Worm (Caenorhabditis elegans): Measurements from ENCODE around the gene srh-214.

The srh-214 gene

DNA sequence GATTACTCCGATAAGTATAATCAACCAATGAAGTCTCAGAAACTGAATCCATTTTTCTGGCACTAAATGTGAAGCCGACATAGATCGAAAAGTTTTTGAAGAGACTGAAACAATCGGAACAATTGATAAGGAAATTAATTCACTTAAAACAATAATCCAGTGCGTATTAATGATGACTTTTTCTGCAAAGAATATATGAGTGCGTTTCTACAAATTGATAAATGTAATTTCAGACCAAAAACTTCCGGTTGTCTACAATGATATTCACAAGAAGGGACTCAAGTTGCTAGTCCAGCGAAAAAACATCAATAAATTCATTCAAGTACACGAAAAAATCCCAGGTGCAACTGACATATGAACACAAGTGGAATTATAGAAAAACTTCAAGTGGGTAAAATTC is 40.2 kb upstream of the srh-214 start, which contains the start of gene clec-33:
TSS of gene clec-33 (minus strand) at position 101 of the 400 bp plus-strand sequence.
- no peak for TF ChIP-seq unc-62 (GFP tag; optimal IDR thresholded peaks at IDR 0.05)
- TF ChIP-seq mdl-1 (tag; optimal IDR thresholded peaks at IDR 0.05): no peak
- TF ChIP-seq nhr-43 (tag; optimal IDR thresholded peaks at IDR 0.05; ENCODE audit: poor library complexity, severe bottlenecking): no peak
- TF ChIP-seq ceh-16 (tag; optimal IDR thresholded peaks at IDR 0.05): no peak
- no peak for TF ChIP-seq fos-1 (tag; optimal IDR thresholded peaks at IDR 0.05)

DNA sequence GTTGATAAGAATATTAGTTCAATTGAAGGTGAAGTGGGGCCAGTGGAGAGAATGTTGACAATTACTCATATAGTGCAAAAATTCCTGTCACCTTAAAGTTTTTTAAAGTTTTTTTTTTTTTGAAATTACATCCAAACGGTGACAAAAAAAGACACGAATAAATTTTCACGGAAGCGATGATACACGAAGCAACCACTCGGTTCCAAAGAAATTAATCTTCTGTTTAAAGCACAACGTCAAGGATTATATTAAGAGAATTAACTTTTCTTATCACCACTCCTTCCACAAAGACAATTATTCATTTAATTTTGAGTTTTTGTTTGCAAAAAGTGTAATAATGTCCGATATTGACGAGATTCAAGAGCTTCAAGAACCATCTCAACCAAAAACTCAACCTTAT is 35.8 kb upstream of the srh-214 start, which contains the start of gene clec-28:
TSS of gene clec-28 (plus strand) at position 301 of the 400 bp plus-strand sequence.
- no peak for TF ChIP-seq egl-27 (tag; optimal IDR thresholded peaks at IDR 0.05)
- no peak for TF ChIP-seq ceh-82 (tag; optimal IDR thresholded peaks at IDR 0.05)
- TF ChIP-seq R02D3.7 (tag; optimal IDR thresholded peaks at IDR 0.05): no peak
- TF ChIP-seq pha-4 (tag; optimal IDR thresholded peaks at IDR 0.05): no peak
- no peak for TF ChIP-seq nhr-25 (tag; optimal IDR thresholded peaks at IDR 0.05)
- no peak for TF ChIP-seq nhr-76 (tag; optimal IDR thresholded peaks at IDR 0.05)
- TF ChIP-seq elt-2 (tag; optimal IDR thresholded peaks at IDR 0.05): no peak
- no peak for TF ChIP-seq lsy-12 (tag; optimal IDR thresholded peaks at IDR 0.05)
- no peak for TF ChIP-seq nhr-23 (tag; optimal IDR thresholded peaks at IDR 0.05)
- no peak for TF ChIP-seq pqm-1 (tag; optimal IDR thresholded peaks at IDR 0.05)
- TF ChIP-seq nhr-237 (tag; optimal IDR thresholded peaks at IDR 0.05): no peak
- no peak for TF ChIP-seq ceh-28 (tag; optimal IDR thresholded peaks at IDR 0.05)
- no peak for TF ChIP-seq mml-1 (tag; optimal IDR thresholded peaks at IDR 0.05)
- TF ChIP-seq aly-2 (tag; optimal IDR thresholded peaks at IDR 0.05): no peak
- TF ChIP-seq nhr-67 (tag; optimal IDR thresholded peaks at IDR 0.05): no peak
- no peak for TF ChIP-seq mdl-1 (tag; optimal IDR thresholded peaks at IDR 0.05)
- no peak for TF ChIP-seq skn-1 (tag; optimal IDR thresholded peaks at IDR 0.05)
- no peak for TF ChIP-seq egl-5 (tag; optimal IDR thresholded peaks at IDR 0.05)
- TF ChIP-seq zag-1 (tag; optimal IDR thresholded peaks at IDR 0.05): no peak

DNA sequence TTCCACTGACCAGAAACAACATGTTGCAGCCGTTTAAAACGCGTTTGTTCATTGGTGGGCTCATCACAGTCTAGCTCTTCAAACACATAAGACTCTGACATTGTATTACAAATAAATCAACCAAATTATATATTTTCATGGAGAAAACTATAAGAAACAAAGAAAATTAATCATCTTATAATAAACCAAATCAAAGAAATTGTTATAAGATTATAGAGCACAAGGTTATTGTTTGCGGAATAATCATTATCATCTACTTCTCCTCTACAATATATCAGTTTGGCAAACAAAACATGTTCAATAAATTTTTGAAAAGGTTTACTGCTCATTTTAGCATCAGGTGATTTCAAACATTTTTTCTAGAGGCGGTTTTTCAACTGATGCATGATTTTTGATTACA is 32.2 kb upstream of the srh-214 start, which contains the start of the genes clec-32 and clec-24:
TSS of gene clec-32 (minus strand) at position 101 of the 400 bp plus-strand sequence.
TSS of gene clec-24 (plus strand) at position 294 of the 400 bp plus-strand sequence.
- TF ChIP-seq skn-1 (tag; optimal IDR thresholded peaks at IDR 0.05) (no peak), aly-2 (tag; optimal IDR thresholded peaks at IDR 0.05) (no peak), mml-1 (tag; optimal IDR thresholded peaks at IDR 0.05) (no peak), elt-1 (tag; optimal IDR thresholded peaks at IDR 0.05) (no peak), unc-62 (GFP tag; optimal IDR thresholded peaks at IDR 0.05) (no peak), eor-1 (tag; optimal IDR thresholded peaks at IDR 0.05) (no peak), fkh-10 (GFP tag; optimal IDR thresholded peaks at IDR 0.05) (no peak), ztf-4 (tag; optimal IDR thresholded peaks at IDR 0.05) (no peak), ceh-28 (tag; optimal IDR thresholded peaks at IDR 0.05) (no peak), ZK546.5 (tag; optimal IDR thresholded peaks at IDR 0.05) (no peak)

DNA sequence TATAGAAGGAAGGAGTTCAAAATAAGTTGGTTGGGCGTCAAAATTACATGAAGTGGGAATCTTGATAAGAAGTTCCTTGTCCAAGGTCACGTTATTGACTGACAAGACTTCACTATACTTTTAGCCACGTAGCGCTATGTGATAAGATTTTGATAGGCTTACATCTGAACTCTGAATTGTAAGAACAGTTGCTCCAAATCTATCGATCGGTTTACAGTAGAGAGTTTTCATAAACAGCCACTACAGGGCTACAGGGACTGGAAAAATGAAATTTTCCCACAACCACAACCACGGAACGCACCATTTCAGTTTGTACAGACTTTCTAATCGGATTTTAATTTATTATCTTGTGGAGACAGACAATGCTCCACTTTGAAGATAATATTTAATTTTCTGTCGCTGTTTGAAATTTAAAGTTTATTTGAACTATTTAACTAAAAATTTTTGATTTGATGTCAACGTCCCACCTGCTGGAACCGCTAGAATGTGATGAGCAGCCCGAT is 28.5 kb upstream of the srh-214 start, which contains the start of the genes clec-31 and clec-22:
TSS of gene clec-31 (minus strand) at position 101 of the 503 bp plus-strand sequence.
TSS of gene clec-22 (plus strand) at position 453 of the 503 bp plus-strand sequence.
- TF ChIP-seq nhr-12 (tag; optimal IDR thresholded peaks at IDR 0.05) (no peak), nhr-43 (tag; optimal IDR thresholded peaks at IDR 0.05; ENCODE audit: poor library complexity, severe bottlenecking) (no peak), snpc-4 (tag; optimal IDR thresholded peaks at IDR 0.05) (no peak), fkh-2 (tag; optimal IDR thresholded peaks at IDR 0.05) (no peak), nhr-237 (tag; optimal IDR thresholded peaks at IDR 0.05) (no peak), lin-15B (tag; optimal IDR thresholded peaks at IDR 0.05) (no peak), mdl-1 (tag; optimal IDR thresholded peaks at IDR 0.05) (no peak), ceh-16 (tag; optimal IDR thresholded peaks at IDR 0.05) (no peak), eor-1 (tag; optimal IDR thresholded peaks at IDR 0.05) (no peak), nhr-23 (tag; optimal IDR thresholded peaks at IDR 0.05) (no peak)

DNA sequence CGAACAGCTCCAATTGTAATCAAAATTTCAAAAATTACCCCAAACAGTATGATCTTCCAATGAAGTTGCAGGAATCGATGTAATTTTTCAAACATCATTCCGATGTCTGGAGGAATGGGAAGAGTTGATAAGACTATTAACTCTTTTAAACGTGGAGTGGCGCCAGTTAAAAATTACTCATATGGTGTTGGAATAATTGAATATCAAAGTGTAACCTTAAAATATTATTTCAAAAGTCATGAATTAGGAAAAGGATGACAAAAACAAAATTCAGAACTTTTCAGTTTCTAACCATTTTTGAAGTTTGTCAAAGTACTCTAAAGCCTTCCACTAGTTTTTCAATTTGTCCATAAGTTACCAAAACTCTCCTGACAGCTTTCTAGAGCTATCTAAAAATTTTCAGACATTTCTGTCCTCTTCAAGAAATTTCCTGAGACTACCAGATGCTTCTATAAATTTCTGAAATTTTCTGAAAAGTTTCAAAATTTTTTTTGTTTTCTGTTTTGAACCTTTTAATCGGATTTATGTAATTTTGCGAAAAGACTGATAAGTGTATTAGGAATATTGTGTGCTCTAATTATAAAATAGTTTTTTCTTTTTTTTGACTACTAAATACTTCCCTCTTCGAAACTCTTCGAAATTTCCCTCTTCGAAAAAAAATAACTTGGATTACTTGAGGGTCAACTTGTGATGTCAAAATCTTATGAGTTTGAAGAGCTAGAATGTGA is 24.6 kb upstream of the srh-214 start, which contains the start of the genes clec-35 and clec-27:
TSS of gene clec-35 (minus strand) at position 101 of the 728 bp plus-strand sequence.
TSS of gene clec-27 (plus strand) at position 678 of the 728 bp plus-strand sequence.
- TF ChIP-seq tbx-2 (tag; optimal IDR thresholded peaks at IDR 0.05): no peak
- TF ChIP-seq mdl-1 (tag; optimal IDR thresholded peaks at IDR 0.05): no peak
- TF ChIP-seq nhr-67 (tag; optimal IDR thresholded peaks at IDR 0.05): no peak
- TF ChIP-seq nhr-237 (tag; optimal IDR thresholded peaks at IDR 0.05): no peak
- TF ChIP-seq ceh-9 (tag; optimal IDR thresholded peaks at IDR 0.05): no peak
- TF ChIP-seq mml-1 (tag; optimal IDR thresholded peaks at IDR 0.05): no peak
- no peak for TF ChIP-seq nhr-76 (tag; optimal IDR thresholded peaks at IDR 0.05)
- TF ChIP-seq egl-5 (tag; optimal IDR thresholded peaks at IDR 0.05): no peak
- no peak for TF ChIP-seq pha-4 (tag; optimal IDR thresholded peaks at IDR 0.05)
- no peak for TF ChIP-seq nhr-28 (tag; optimal IDR thresholded peaks at IDR 0.05)
- TF ChIP-seq ztf-4 (tag; optimal IDR thresholded peaks at IDR 0.05): no peak
- no peak for TF ChIP-seq egl-27 (tag; optimal IDR thresholded peaks at IDR 0.05)
- TF ChIP-seq elt-3 (tag; optimal IDR thresholded peaks at IDR 0.05): no peak
- TF ChIP-seq eor-1 (tag; optimal IDR thresholded peaks at IDR 0.05): no peak
- no peak for TF ChIP-seq nhr-12 (tag; optimal IDR thresholded peaks at IDR 0.05)
- TF ChIP-seq ama-1 (optimal IDR thresholded peaks at IDR 0.05): no peak
- TF ChIP-seq aly-2 (tag; optimal IDR thresholded peaks at IDR 0.05): no peak
- TF ChIP-seq ceh-28 (tag; optimal IDR thresholded peaks at IDR 0.05): no peak
- no peak for TF ChIP-seq nhr-77 (tag; optimal IDR thresholded peaks at IDR 0.05)

All from whole organism, L3 larva.